Fruit fly (Drosophila melanogaster): ENCODE results near the gene Nhe2.

dm6 chr2L:21135764-21136163 is 31.4 kb downstream of the Nhe2 start:
- no peak for TF ChIP-seq CG17806 (tag; optimal IDR thresholded peaks at IDR 0.05)
- TF ChIP-seq CG10348 (GFP tag; IDR thresholded peaks at IDR 0.05) = no peak
- TF ChIP-seq CG15710 (tag; optimal IDR thresholded peaks at IDR 0.05) = no peak
- TF ChIP-seq D1 (tag; optimal IDR thresholded peaks at IDR 0.05) = no peak
- no peak for TF ChIP-seq fd96Ca (GFP tag; IDR thresholded peaks at IDR 0.05)
- TF ChIP-seq CG4496 (GFP tag; IDR thresholded peaks at IDR 0.05) = no peak
- TF ChIP-seq gl (tag; optimal IDR thresholded peaks at IDR 0.05) = no peak
- TF ChIP-seq Pif1A (GFP tag; optimal IDR thresholded peaks at IDR 0.05) = no peak
- no peak for TF ChIP-seq CG34367 (tag; optimal IDR thresholded peaks at IDR 0.05)
